Worm (Caenorhabditis elegans) whole organism, L4 larva: ENCODE results near the gene lact-8.

ENCODE experiments used
- D1046.2 ChIP-seq: fragments of 200-800 bp; sonication (Bioruptor generic); IDR thresholded peaks from 2 replicates; pipeline ENCODE4 v1.3.6; 2022; ENCODE audit warnings: missing genetic modification characterization, missing compliant biosample characterization
- F37D6.2 ChIP-seq: sonication (generic microtip); optimal IDR thresholded peaks from 2 replicates; lab custom pipeline; 2016; ENCODE audit warnings: mild to moderate bottlenecking, missing genetic modification characterization, missing compliant biosample characterization
- F44E2.7 ChIP-seq: fragments of 200-800 bp; sonication (Bioruptor generic); IDR thresholded peaks from 2 replicates; pipeline ENCODE4 v2.1.2; 2022; ENCODE audit warnings: missing genetic modification characterization, missing compliant biosample characterization
- aha-1 ChIP-seq: fragments of 150-350 bp; peaks from one replicate; lab custom pipeline; 2014; ENCODE audit warnings: missing biosample characterization, missing genetic modification characterization
- aly-2 ChIP-seq: sonication (generic microtip); optimal IDR thresholded peaks from 2 replicates; lab custom pipeline; 2018; ENCODE audit warnings: missing biosample characterization, missing genetic modification characterization
- arid-1 ChIP-seq: fragments of 200-800 bp; sonication (Bioruptor generic); conservative IDR thresholded peaks from 2 replicates; pipeline ENCODE4 v1.3.6; 2022; ENCODE audit warnings: missing genetic modification reagents, missing genetic modification characterization, missing compliant biosample characterization
- attf-4 ChIP-seq: sonication (generic microtip); optimal IDR thresholded peaks from 3 replicates; lab custom pipeline; 2017; ENCODE audit warnings: missing biosample characterization, missing genetic modification characterization
- ceh-20 ChIP-seq: fragments of 200-800 bp; sonication (Bioruptor generic); IDR thresholded peaks from 2 replicates; pipeline ENCODE4 v1.3.6; 2022; ENCODE audit warnings: missing genetic modification reagents, missing genetic modification characterization, missing compliant biosample characterization
- ceh-82 ChIP-seq: sonication (generic microtip); optimal IDR thresholded peaks from 2 replicates; lab custom pipeline; 2017; ENCODE audit warnings: missing biosample characterization, missing genetic modification characterization
- cey-2 ChIP-seq: sonication (generic microtip); optimal IDR thresholded peaks from 3 replicates; lab custom pipeline; 2017; ENCODE audit warnings: missing genetic modification characterization, mild to moderate bottlenecking, missing compliant biosample characterization, antibody characterized with exemption, borderline replicate concordance; ENCODE audit not compliant: insufficient read depth
- daf-8 ChIP-seq: fragments of 200-800 bp; sonication (Bioruptor generic); IDR thresholded peaks from 2 replicates; pipeline ENCODE4 v1.3.6; 2022; ENCODE audit warnings: missing genetic modification characterization, missing compliant biosample characterization
- dmd-8 ChIP-seq: fragments of 200-800 bp; sonication (Bioruptor generic); IDR thresholded peaks from 2 replicates; pipeline ENCODE4 v1.3.6; 2022; ENCODE audit warnings: missing genetic modification characterization, missing compliant biosample characterization
- dmd-9 ChIP-seq: fragments of 200-800 bp; sonication (Bioruptor generic); IDR thresholded peaks from 2 replicates; pipeline ENCODE4 v1.3.6; 2022; ENCODE audit warnings: missing genetic modification reagents, missing genetic modification characterization, missing compliant biosample characterization
- egl-43 ChIP-seq: fragments of 200-800 bp; sonication (Bioruptor generic); IDR thresholded peaks from 2 replicates; pipeline ENCODE4 v1.3.6; 2022; ENCODE audit warnings: missing genetic modification reagents, missing genetic modification characterization, missing compliant biosample characterization
- gei-8 ChIP-seq: fragments of 200-800 bp; sonication (Bioruptor generic); optimal IDR thresholded peaks from 2 replicates; lab custom pipeline; 2018; ENCODE audit warnings: mild to moderate bottlenecking, missing genetic modification characterization, missing compliant biosample characterization
- hif-1 ChIP-seq, 2 experiments: sonication (generic microtip); optimal IDR thresholded peaks; 2 replicates each; lab custom pipeline; 2016 to 2017; ENCODE audit warnings: missing compliant biosample characterization in 2 of 2, missing genetic modification characterization in 2 of 2, missing genetic modification reagents in 2 of 2, missing genotype in 2 of 2, mild to moderate bottlenecking in 1 of 2
- hlh-11 ChIP-seq: fragments of 200-800 bp; sonication (Bioruptor generic); optimal IDR thresholded peaks from 2 replicates; lab custom pipeline; 2018; ENCODE audit warnings: mild to moderate bottlenecking, missing genetic modification characterization, missing compliant biosample characterization
- lin-13 ChIP-seq: fragments of 150-350 bp; optimal IDR thresholded peaks from 2 replicates; lab custom pipeline; 2014; ENCODE audit warnings: missing biosample characterization, missing genetic modification reagents, missing genetic modification characterization
- lin-29 ChIP-seq: fragments of 200-800 bp; sonication (Bioruptor generic); IDR thresholded peaks from 2 replicates; pipeline ENCODE4 v1.3.6; 2022; ENCODE audit warnings: missing genetic modification reagents, missing genetic modification characterization, missing compliant biosample characterization
- lsy-2 ChIP-seq, 2 experiments: fragments of 150-350 bp in 1 of 2; sonication (generic microtip) in 1 of 2; optimal IDR thresholded peaks; 2 replicates each; lab custom pipeline; 2014 to 2017; ENCODE audit warnings: missing biosample characterization in 2 of 2, missing genetic modification characterization in 2 of 2
- mdt-29 ChIP-seq: fragments of 200-800 bp; sonication (Bioruptor generic); IDR thresholded peaks from 2 replicates; pipeline ENCODE4 v1.3.6; 2022; ENCODE audit warnings: missing genetic modification reagents, missing genetic modification characterization, missing compliant biosample characterization
- mes-2 ChIP-seq: sonication (generic microtip); optimal IDR thresholded peaks from 2 replicates; lab custom pipeline; 2016; ENCODE audit warnings: missing genotype, mild to moderate bottlenecking, missing genetic modification characterization, missing compliant biosample characterization; ENCODE audit not compliant: poor library complexity, severe bottlenecking
- mxl-2 ChIP-seq: fragments of 200-800 bp; sonication (Bioruptor generic); conservative IDR thresholded peaks from 2 replicates; pipeline ENCODE4 v1.3.6; 2022; ENCODE audit warnings: missing genetic modification reagents, missing genetic modification characterization, missing compliant biosample characterization
- nhr-11 ChIP-seq: fragments of 150-350 bp; optimal IDR thresholded peaks from 2 replicates; lab custom pipeline; 2014; ENCODE audit warnings: missing biosample characterization, missing genetic modification characterization
- nhr-111 ChIP-seq: fragments of 200-800 bp; sonication (Bioruptor generic); optimal IDR thresholded peaks from 2 replicates; lab custom pipeline; 2018; ENCODE audit warnings: mild to moderate bottlenecking, missing genetic modification characterization, missing compliant biosample characterization
- nhr-237 ChIP-seq: sonication (generic microtip); optimal IDR thresholded peaks from 2 replicates; lab custom pipeline; 2017; ENCODE audit warnings: missing biosample characterization, missing genetic modification characterization
- nhr-28 ChIP-seq: fragments of 150-350 bp; optimal IDR thresholded peaks from 2 replicates; lab custom pipeline; 2014; ENCODE audit warnings: missing biosample characterization, missing genetic modification characterization
- nhr-6 ChIP-seq: fragments of 150-350 bp; optimal IDR thresholded peaks from 2 replicates; lab custom pipeline; 2014; ENCODE audit warnings: missing biosample characterization, missing genetic modification characterization
- saeg-2 ChIP-seq: fragments of 200-800 bp; sonication (Bioruptor generic); IDR thresholded peaks from 2 replicates; pipeline ENCODE4 v1.3.6; 2022; ENCODE audit warnings: missing genetic modification reagents, missing genetic modification characterization, missing compliant biosample characterization
- sdz-12 ChIP-seq: fragments of 200-800 bp; sonication (Bioruptor generic); optimal IDR thresholded peaks from 2 replicates; lab custom pipeline; 2018; ENCODE audit warnings: mild to moderate bottlenecking, missing genetic modification characterization, missing compliant biosample characterization
- tra-1 ChIP-seq: fragments of 200-800 bp; sonication (Bioruptor generic); IDR thresholded peaks from 2 replicates; pipeline ENCODE4 v1.3.6; 2022; ENCODE audit warnings: missing genetic modification reagents, missing genetic modification characterization, missing compliant biosample characterization
- unc-39 ChIP-seq: sonication (generic microtip); optimal IDR thresholded peaks from 2 replicates; lab custom pipeline; 2017; ENCODE audit warnings: missing biosample characterization, missing genetic modification characterization
- unc-62 ChIP-seq, 3 experiments: fragments of 150-350 bp in 1 of 3; sonication (generic microtip); optimal IDR thresholded peaks in 2 of 3; peaks in 1 of 3; 1 replicate in 1 of 3; 2 replicates in 2 of 3; lab custom pipeline; 2014 to 2017; ENCODE audit warnings: missing biosample characterization in 3 of 3, missing genetic modification characterization in 3 of 3, missing genetic modification reagents in 3 of 3, missing genotype in 1 of 3
- zag-1 ChIP-seq: fragments of 150-350 bp; optimal IDR thresholded peaks from 2 replicates; lab custom pipeline; 2014; ENCODE audit warnings: missing biosample characterization, missing genetic modification characterization
- zfp-2 ChIP-seq: sonication (generic microtip); optimal IDR thresholded peaks from 2 replicates; lab custom pipeline; 2016; ENCODE audit warnings: mild to moderate bottlenecking, missing genetic modification characterization, missing compliant biosample characterization
- zfp-3 ChIP-seq: fragments of 200-800 bp; sonication (Bioruptor generic); conservative IDR thresholded peaks from 2 replicates; pipeline ENCODE4 v1.3.6; 2022; ENCODE audit warnings: missing genetic modification reagents, missing genetic modification characterization, missing compliant biosample characterization
- zip-11 ChIP-seq: fragments of 200-800 bp; sonication (Bioruptor generic); IDR thresholded peaks from 2 replicates; pipeline ENCODE4 v1.3.6; 2022; ENCODE audit warnings: missing genetic modification characterization, missing compliant biosample characterization
- ztf-7 ChIP-seq: fragments of 150-350 bp; optimal IDR thresholded peaks from 2 replicates; lab custom pipeline; 2014; ENCODE audit warnings: missing biosample characterization, missing genetic modification characterization

lact-8 gene

DNA sequence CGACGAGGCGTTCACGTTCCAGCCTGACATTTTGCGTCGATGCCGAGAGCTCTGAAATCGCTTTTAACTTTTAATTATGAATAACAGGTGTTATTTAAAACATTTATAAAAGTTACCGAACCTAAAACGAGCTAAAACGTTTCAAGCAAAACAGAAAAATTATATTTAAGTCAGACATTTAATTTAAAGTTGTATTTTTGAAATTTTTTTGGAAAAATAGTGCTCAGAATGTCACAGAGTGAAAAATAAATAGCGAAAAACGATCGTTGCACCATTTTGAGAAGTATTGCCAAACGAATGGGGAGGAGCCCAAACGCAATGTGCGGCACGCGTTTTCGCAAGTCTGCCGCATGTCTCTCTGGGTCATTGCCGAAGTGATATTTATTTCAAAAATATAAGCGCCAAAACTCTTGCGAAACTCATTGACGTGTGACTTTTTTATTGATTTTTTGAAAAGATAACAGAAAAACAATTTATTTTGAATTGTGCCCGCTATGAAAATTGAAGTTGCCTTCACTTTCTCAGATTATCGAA is 19.7 kb upstream of the lact-8 start, which contains the start of gene erfa-3 (continued):
- no peak for TF ChIP-seq D1046.2
- TF ChIP-seq gei-8 (GFP tag; lab: Kevin White, UChicago) = no peak
- no peak for TF ChIP-seq dmd-8 (GFP tag; lab: Robert Waterston, UW)
- peak; percentile 48 for TF ChIP-seq nhr-28 (tag; lab: Kevin White, UChicago)
- TF ChIP-seq nhr-11 = no peak
- no peak for TF ChIP-seq nhr-111 (GFP tag; lab: Kevin White, UChicago)
- TF ChIP-seq zfp-3 (GFP tag; lab: Robert Waterston, UW) = no peak
- peak; percentile 31 for TF ChIP-seq nhr-6 (tag; lab: Kevin White, UChicago)
- no peak for TF ChIP-seq nhr-237
- no peak for TF ChIP-seq attf-4 (tag; lab: Kevin White, UChicago)
- TF ChIP-seq zfp-2 (tag; lab: Kevin White, UChicago) = no peak
- no peak for TF ChIP-seq mxl-2 (GFP tag; lab: Robert Waterston, UW)
- TF ChIP-seq aly-2 (tag; lab: Kevin White, UChicago) = no peak
- no peak for TF ChIP-seq saeg-2 (GFP tag; lab: Robert Waterston, UW)
- no peak for TF ChIP-seq cey-2 (tag; lab: Kevin White, UChicago)
- TF ChIP-seq mdt-29 (GFP tag; lab: Robert Waterston, UW) = no peak
- TF ChIP-seq ceh-82 (tag; lab: Kevin White, UChicago) = no peak
- TF ChIP-seq arid-1 (GFP tag; lab: Robert Waterston, UW) = 0 out of 2 replicates have a peak, but pooled peaks have one; percentile 13
- TF ChIP-seq mes-2 = peak; percentile 95
- TF ChIP-seq sdz-12 (GFP tag; lab: Kevin White, UChicago) = no peak
- peak; percentile 60 for TF ChIP-seq lin-13
- no peak for TF ChIP-seq zag-1 (tag; lab: Kevin White, UChicago)
- peak; percentile 58 for TF ChIP-seq ztf-7 (tag; lab: Kevin White, UChicago)
- TF ChIP-seq aha-1 (tag; lab: Kevin White, UChicago) = peak; percentile 31
- TF ChIP-seq hif-1 (tag; optimal IDR thresholded peaks at IDR 0.05; lab: Kevin White, UChicago) = peak in 1 of 2 experiments; percentile 56
- TF ChIP-seq dmd-9 (GFP tag; lab: Robert Waterston, UW) = no peak

DNA sequence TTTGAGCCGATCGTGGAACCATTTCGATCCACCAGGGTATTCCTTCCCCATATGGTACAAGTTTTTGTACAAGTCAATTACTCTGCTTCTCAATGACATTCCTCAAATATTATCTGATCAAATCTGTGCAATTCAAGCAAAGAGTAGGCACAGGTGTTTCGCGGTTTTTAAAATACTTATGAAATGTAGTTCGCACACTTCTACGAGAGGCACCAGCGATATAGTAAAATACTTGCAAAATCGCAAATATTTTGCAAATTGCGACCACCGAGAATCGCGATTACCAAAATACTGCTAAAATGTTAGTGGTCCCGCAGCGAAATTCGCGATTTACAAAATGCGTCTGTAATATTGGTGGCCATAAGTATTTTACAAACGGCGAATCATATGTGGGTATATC is 16.2 kb upstream of the lact-8 start, which contains the start of gene Y42A5A.5:
TSS of gene Y42A5A.5 (minus strand) at position 101 of the 400 bp plus-strand sequence.
- TF ChIP-seq aha-1 (tag; lab: Kevin White, UChicago) = peak; percentile 58

DNA sequence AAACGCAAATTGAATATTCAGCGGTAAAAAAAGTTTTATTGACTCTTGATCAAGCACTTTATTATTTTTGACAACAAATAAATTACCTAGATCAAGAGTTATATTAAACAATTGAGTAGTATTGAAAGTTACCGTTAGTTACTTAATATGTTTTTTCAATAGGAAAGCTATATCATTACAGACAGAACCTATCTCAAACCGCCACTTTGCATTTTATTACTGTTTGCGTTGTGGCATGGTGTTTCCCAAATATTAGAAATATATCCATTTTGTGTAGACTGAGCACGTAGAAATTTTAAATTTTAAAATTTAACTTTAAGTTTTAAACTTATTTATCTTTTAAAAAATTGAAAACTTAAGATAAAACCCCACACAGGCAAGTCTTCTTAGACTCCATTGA is 11.0 kb upstream of the lact-8 start:
- TF ChIP-seq hlh-11 (tag; lab: Kevin White, UChicago) = no peak
- no peak for TF ChIP-seq tra-1 (GFP tag; lab: Robert Waterston, UW)
- peak in 1 of 2 experiments; percentile 90 for TF ChIP-seq unc-62 (GFP tag; optimal IDR thresholded peaks at IDR 0.05 in 1 of 2; lab: Kevin White, UChicago)
- TF ChIP-seq unc-62 (tag; optimal IDR thresholded peaks at IDR 0.05; lab: Kevin White, UChicago) = no peak

DNA sequence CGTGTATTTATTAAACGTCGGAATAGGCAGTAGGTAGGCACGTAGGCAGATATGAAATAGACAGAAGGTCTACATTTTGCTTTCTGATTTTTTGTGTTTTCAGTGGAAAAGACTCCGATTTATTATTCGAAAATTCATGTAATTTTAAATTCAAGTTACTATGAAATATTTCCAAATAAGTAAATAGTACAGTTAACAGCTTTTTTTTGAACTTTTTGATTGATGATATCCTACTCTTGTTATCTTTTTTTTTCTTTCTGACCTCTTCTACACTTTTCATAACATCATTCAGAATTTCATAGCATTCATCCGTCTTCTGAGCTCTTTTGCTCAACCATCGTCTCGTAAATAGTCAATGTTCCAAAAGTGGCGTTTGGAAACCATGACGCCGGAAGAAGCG is 5.2 kb upstream of the lact-8 start, which contains the start of gene cdkl-1:
TSS of gene cdkl-1 (plus strand) at position 301 of the 400 bp plus-strand sequence.
- TF ChIP-seq unc-39 (tag; lab: Kevin White, UChicago) (no peak), ceh-82 (tag; lab: Kevin White, UChicago) (no peak), lsy-2 (tag; optimal IDR thresholded peaks at IDR 0.05; lab: Kevin White, UChicago) (no peak), lin-29 (GFP tag; lab: Robert Waterston, UW) (no peak), egl-43 (GFP tag; lab: Robert Waterston, UW) (no peak), zip-11 (GFP tag; lab: Robert Waterston, UW) (no peak), dmd-8 (GFP tag; lab: Robert Waterston, UW) (no peak), F37D6.2 (tag; lab: Kevin White, UChicago) (no peak), ztf-7 (tag; lab: Kevin White, UChicago) (no peak), zfp-2 (tag; lab: Kevin White, UChicago) (no peak), mdt-29 (GFP tag; lab: Robert Waterston, UW) (no peak), mes-2 (no peak), hif-1 (tag; optimal IDR thresholded peaks at IDR 0.05; lab: Kevin White, UChicago) (no peak), daf-8 (GFP tag; lab: Robert Waterston, UW) (no peak), F44E2.7 (GFP tag; lab: Robert Waterston, UW) (no peak), ceh-20 (GFP tag; lab: Robert Waterston, UW) (no peak)
